Worm (Caenorhabditis elegans): ENCODE results near the gene lin-23.

Gene lin-23

DNA sequence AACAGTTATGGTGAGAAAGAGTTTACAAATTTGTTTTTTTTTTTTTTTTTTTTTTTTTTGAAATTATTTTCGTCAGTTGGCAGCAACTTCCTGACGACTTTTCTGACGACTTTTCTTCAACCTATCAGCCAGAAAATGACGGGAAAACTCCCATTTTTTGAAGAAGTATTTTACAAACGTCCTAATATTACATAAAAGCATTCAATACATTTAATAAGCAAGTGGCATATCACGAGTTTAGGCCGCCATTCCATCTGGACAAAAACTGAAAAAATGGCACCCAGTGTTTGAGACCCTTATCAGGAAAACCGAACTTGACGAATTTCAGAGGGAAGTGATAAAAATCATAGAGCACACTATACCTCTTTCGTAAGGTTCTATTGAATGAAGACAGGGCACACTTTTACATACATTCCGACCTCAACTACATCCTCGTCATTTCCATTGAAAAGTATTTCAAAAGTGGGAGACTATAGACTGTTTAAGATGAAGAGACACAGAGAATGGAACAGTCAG lies 36.3 kb upstream of the lin-23 start:
- no peak for TF ChIP-seq ceh-48 (tag; optimal IDR thresholded peaks at IDR 0.05)
- no peak for TF ChIP-seq madf-2 (tag; optimal IDR thresholded peaks at IDR 0.05)
- no peak for TF ChIP-seq sdc-2 (tag; optimal IDR thresholded peaks at IDR 0.05)
- no peak for TF ChIP-seq hlh-30 (tag; optimal IDR thresholded peaks at IDR 0.05; ENCODE audit: insufficient read depth)
- no peak for TF ChIP-seq fax-1 (tag; optimal IDR thresholded peaks at IDR 0.05)
- TF ChIP-seq Y22D7AL.16 (tag; optimal IDR thresholded peaks at IDR 0.05), result no peak
- no peak for TF ChIP-seq rnt-1 (tag; optimal IDR thresholded peaks at IDR 0.05)
- TF ChIP-seq mec-3 (tag; optimal IDR thresholded peaks at IDR 0.05; ENCODE audit: borderline replicate concordance), result no peak
- TF ChIP-seq pros-1 (tag; optimal IDR thresholded peaks at IDR 0.05), result no peak
- no peak for TF ChIP-seq pqm-1 (tag; optimal IDR thresholded peaks at IDR 0.05)
- TF ChIP-seq nhr-11 (tag; optimal IDR thresholded peaks at IDR 0.05), result no peak
- TF ChIP-seq hlh-15 (tag; optimal IDR thresholded peaks at IDR 0.05), result no peak
- no peak for TF ChIP-seq ztf-16 (tag; optimal IDR thresholded peaks at IDR 0.05)
- no peak for TF ChIP-seq pag-3 (tag; optimal IDR thresholded peaks at IDR 0.05; ENCODE audit: borderline replicate concordance)
- no peak for TF ChIP-seq fkh-10 (GFP tag; optimal IDR thresholded peaks at IDR 0.05)
- no peak for TF ChIP-seq zip-5 (tag; optimal IDR thresholded peaks at IDR 0.05)
- no peak for TF ChIP-seq ceh-6 (GFP tag; optimal IDR thresholded peaks at IDR 0.05)

DNA sequence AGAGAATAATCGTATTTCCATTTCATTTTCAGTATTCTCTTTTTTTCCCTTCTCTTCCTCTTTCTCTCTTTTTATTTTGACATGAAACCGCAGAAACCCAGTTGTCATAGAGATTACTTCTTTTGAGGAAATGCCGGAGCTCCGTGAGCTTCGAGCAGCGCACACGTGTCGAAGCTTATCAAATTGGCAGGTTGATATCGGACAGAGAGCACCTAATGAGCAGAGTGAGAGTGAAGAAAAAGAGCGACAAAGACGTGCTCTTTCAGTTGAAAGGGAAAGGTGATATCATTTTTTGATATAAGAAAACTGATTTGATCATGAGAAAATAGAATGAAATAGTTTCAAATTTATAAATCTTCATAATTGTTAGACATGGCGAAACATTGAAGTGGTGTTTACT lies 35.7 kb upstream of the lin-23 start, which contains the start of gene C32D5.14:
Gene C32D5.14 (plus strand): TSS at position 131 of the 400 bp plus-strand sequence.
- TF ChIP-seq fkh-10 (GFP tag; optimal IDR thresholded peaks at IDR 0.05), result no peak
- no peak for TF ChIP-seq eyg-1 (tag; optimal IDR thresholded peaks at IDR 0.05)
- TF ChIP-seq hlh-15 (tag; optimal IDR thresholded peaks at IDR 0.05), result no peak
- no peak for TF ChIP-seq ceh-2 (tag; optimal IDR thresholded peaks at IDR 0.05)
- TF ChIP-seq hlh-6 (tag; optimal IDR thresholded peaks at IDR 0.05), result no peak
- TF ChIP-seq ceh-31 (tag; optimal IDR thresholded peaks at IDR 0.05), result no peak
- TF ChIP-seq npax-4 (tag; optimal IDR thresholded peaks at IDR 0.05), result no peak
- no peak for TF ChIP-seq unc-42 (tag; optimal IDR thresholded peaks at IDR 0.05)
- no peak for TF ChIP-seq hlh-13 (GFP tag; optimal IDR thresholded peaks at IDR 0.05)
- no peak for TF ChIP-seq syd-9 (tag; optimal IDR thresholded peaks at IDR 0.05)
- no peak for TF ChIP-seq rnt-1 (tag; optimal IDR thresholded peaks at IDR 0.05)
- no peak for TF ChIP-seq dmd-4 (tag; optimal IDR thresholded peaks at IDR 0.05; ENCODE audit: borderline replicate concordance)
- TF ChIP-seq zip-5 (tag; optimal IDR thresholded peaks at IDR 0.05), result no peak
- no peak for TF ChIP-seq ceh-14 (tag; optimal IDR thresholded peaks at IDR 0.05)
- TF ChIP-seq hlh-8 (tag; optimal IDR thresholded peaks at IDR 0.05), result no peak
- no peak for TF ChIP-seq fax-1 (tag; optimal IDR thresholded peaks at IDR 0.05)
- TF ChIP-seq elt-2 (tag; optimal IDR thresholded peaks at IDR 0.05), result no peak
- TF ChIP-seq C38D4.7 (GFP tag; optimal IDR thresholded peaks at IDR 0.05), result no peak

DNA sequence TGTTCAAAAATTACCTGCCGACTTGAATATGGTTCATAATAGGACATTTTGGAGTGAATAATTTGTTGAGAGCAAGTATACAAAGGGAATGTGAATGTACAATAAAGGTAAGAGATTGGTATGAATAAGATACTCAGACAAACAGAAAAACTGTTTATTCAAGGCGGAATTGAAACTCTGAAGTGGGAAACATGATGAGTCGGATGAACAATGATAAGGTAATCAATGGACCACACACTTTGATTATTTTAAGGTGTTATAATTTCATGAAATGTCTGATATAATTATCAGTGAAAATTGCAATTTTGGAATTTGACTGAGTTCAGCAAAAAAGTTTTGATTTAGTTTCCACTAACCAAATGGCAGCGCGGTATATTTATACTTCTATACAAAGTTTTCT lies 31.6 kb upstream of the lin-23 start:
- TF ChIP-seq ceh-30 (tag; optimal IDR thresholded peaks at IDR 0.05) (no peak), dve-1 (tag; optimal IDR thresholded peaks at IDR 0.05) (peak; percentile 41)

DNA sequence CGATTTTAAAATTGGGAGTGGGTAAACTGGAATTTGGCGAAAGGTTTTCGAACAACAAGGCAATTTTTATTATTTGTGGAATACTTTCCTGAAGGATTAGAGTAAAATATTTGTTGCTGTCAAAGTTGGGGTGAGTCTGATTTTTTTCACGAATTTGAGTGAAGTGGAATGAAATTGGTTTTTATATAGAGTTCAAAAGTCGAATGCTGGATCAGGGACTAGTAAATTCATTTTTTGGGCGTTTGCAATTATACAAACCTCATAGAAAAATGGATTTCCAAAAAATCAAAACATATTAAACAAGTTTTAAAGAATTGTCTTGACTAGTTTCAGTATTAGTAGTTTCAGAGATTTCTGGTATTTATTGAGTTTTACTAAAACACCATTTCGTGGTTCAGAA lies 31.2 kb upstream of the lin-23 start, which contains the start of gene C32D5.7:
Gene C32D5.7 (minus strand): TSS at position 101 of the 400 bp plus-strand sequence.
- TF ChIP-seq pha-2 (tag; optimal IDR thresholded peaks at IDR 0.05) (no peak), sdc-2 (tag; optimal IDR thresholded peaks at IDR 0.05) (no peak), che-1 (tag; optimal IDR thresholded peaks at IDR 0.05) (no peak), elt-2 (tag; optimal IDR thresholded peaks at IDR 0.05) (no peak), unc-86 (tag; optimal IDR thresholded peaks at IDR 0.05) (no peak), fkh-6 (tag; optimal IDR thresholded peaks at IDR 0.05) (no peak), unc-55 (GFP tag; optimal IDR thresholded peaks at IDR 0.05) (no peak), odd-2 (tag; optimal IDR thresholded peaks at IDR 0.05) (no peak), C08G9.2 (tag; optimal IDR thresholded peaks at IDR 0.05) (no peak), dve-1 (tag; optimal IDR thresholded peaks at IDR 0.05) (no peak), Y22D7AL.16 (tag; optimal IDR thresholded peaks at IDR 0.05) (no peak), ceh-6 (GFP tag; optimal IDR thresholded peaks at IDR 0.05) (no peak), unc-3 (GFP tag; conservative IDR thresholded peaks at IDR 0.05) (no peak), unc-3 (tag; optimal IDR thresholded peaks at IDR 0.05) (no peak), ceh-31 (tag; optimal IDR thresholded peaks at IDR 0.05) (no peak), lim-6 (tag; optimal IDR thresholded peaks at IDR 0.05) (no peak), fax-1 (tag; optimal IDR thresholded peaks at IDR 0.05) (no peak), sox-2 (GFP tag; IDR thresholded peaks at IDR 0.05) (no peak)

Measured in whole organism, late embryonic.